Worm (Caenorhabditis elegans) whole organism, midembryonic: ENCODE results near the gene R02F2.6.

ENCODE experiments used
- T22C8.4 ChIP-seq: fragments of 200-800 bp; sonication (Bioruptor generic); IDR thresholded peaks from 2 replicates; pipeline ENCODE4 v1.3.6; 2022; ENCODE audit warnings: missing genetic modification characterization, missing compliant biosample characterization
- cog-1 ChIP-seq: sonication (generic microtip); optimal IDR thresholded peaks from 2 replicates; lab custom pipeline; 2016; ENCODE audit warnings: missing genetic modification characterization, missing compliant biosample characterization
- med-1 ChIP-seq: sonication (generic microtip); optimal IDR thresholded peaks from 2 replicates; lab custom pipeline; 2017; ENCODE audit warnings: missing genetic modification characterization, mild to moderate bottlenecking, missing compliant biosample characterization, antibody characterized with exemption, missing genetic modification reagents; ENCODE audit not compliant: insufficient read depth
- ref-1 ChIP-seq: fragments of 200-800 bp; sonication (Bioruptor generic); conservative IDR thresholded peaks from 2 replicates; pipeline ENCODE4 v1.3.6; 2022; ENCODE audit warnings: missing genetic modification reagents, missing genetic modification characterization, missing compliant biosample characterization
- tab-1 ChIP-seq: fragments of 200-800 bp; sonication (Bioruptor generic); IDR thresholded peaks from 2 replicates; pipeline ENCODE4 v1.3.6; 2022; ENCODE audit warnings: missing genetic modification characterization, missing compliant biosample characterization
- ztf-23 ChIP-seq: fragments of 200-800 bp; sonication (Bioruptor generic); IDR thresholded peaks from 2 replicates; pipeline ENCODE4 v1.3.6; 2022; ENCODE audit warnings: missing genetic modification reagents, missing genetic modification characterization, missing compliant biosample characterization

R02F2.6 gene

ce11 chrIII:5438064-5438463, 40.7 kb downstream of the R02F2.6 start:
- TF ChIP-seq med-1 (GFP tag; lab: Kevin White, UChicago) (no peak), T22C8.4 (GFP tag; lab: Robert Waterston, UW) (no peak), cog-1 (tag; lab: Kevin White, UChicago) (no peak), ref-1 (GFP tag; lab: Robert Waterston, UW) (no peak)

ce11 chrIII:5436306-5436705, 42.4 kb downstream of the R02F2.6 start:
- TF ChIP-seq med-1 (GFP tag; lab: Kevin White, UChicago): no peak
- no peak for TF ChIP-seq tab-1
- no peak for TF ChIP-seq ref-1 (GFP tag; lab: Robert Waterston, UW)
- TF ChIP-seq ztf-23 (GFP tag; lab: Robert Waterston, UW): no peak
